Worm (Caenorhabditis elegans) whole organism, early embryonic: ENCODE results near the gene sox-4.

Source experiments
- B0310.2 ChIP-seq: sonication (generic microtip); optimal IDR thresholded peaks from 2 replicates; lab custom pipeline; 2016; ENCODE audit warnings: mild to moderate bottlenecking, missing genetic modification characterization, missing compliant biosample characterization
- F13C5.2 ChIP-seq: sonication (generic microtip); optimal IDR thresholded peaks from 2 replicates; lab custom pipeline; 2017; ENCODE audit warnings: mild to moderate bottlenecking, missing genetic modification characterization, inconsistent platforms, missing compliant biosample characterization
- aly-1 ChIP-seq: sonication (generic microtip); optimal IDR thresholded peaks from 2 replicates; lab custom pipeline; 2016; ENCODE audit warnings: missing genetic modification characterization, missing compliant biosample characterization
- ama-1 ChIP-seq: fragments of 150-350 bp; optimal IDR thresholded peaks from 2 replicates; lab custom pipeline; 2014
- ceh-13 ChIP-seq: fragments of 200-800 bp; sonication (Bioruptor generic); optimal IDR thresholded peaks from 2 replicates; lab custom pipeline; 2018; ENCODE audit warnings: mild to moderate bottlenecking, missing genetic modification characterization, missing compliant biosample characterization
- ceh-36 ChIP-seq: sonication (generic microtip); optimal IDR thresholded peaks from 2 replicates; lab custom pipeline; 2016; ENCODE audit warnings: missing genetic modification characterization, inconsistent platforms, missing compliant biosample characterization
- ets-7 ChIP-seq: sonication (generic microtip); optimal IDR thresholded peaks from 2 replicates; lab custom pipeline; 2016; ENCODE audit warnings: missing genotype, missing genetic modification characterization, missing compliant biosample characterization
- flt-1 ChIP-seq: fragments of 200-800 bp; sonication (Bioruptor generic); IDR thresholded peaks from 2 replicates; pipeline ENCODE4 v1.3.6; 2022; ENCODE audit warnings: missing genetic modification characterization, missing compliant biosample characterization
- hmbx-1 ChIP-seq: sonication (generic microtip); optimal IDR thresholded peaks from 2 replicates; lab custom pipeline; 2016; ENCODE audit warnings: mild to moderate bottlenecking, missing genetic modification characterization, missing compliant biosample characterization
- hmg-4 ChIP-seq: fragments of 200-800 bp; sonication (Bioruptor generic); optimal IDR thresholded peaks from 2 replicates; lab custom pipeline; 2018; ENCODE audit warnings: mild to moderate bottlenecking, missing genetic modification characterization, missing compliant biosample characterization
- hnd-1 ChIP-seq: sonication (generic microtip); optimal IDR thresholded peaks from 2 replicates; lab custom pipeline; 2016; ENCODE audit warnings: missing genetic modification characterization, missing compliant biosample characterization
- pes-1 ChIP-seq: fragments of 200-800 bp; sonication (Bioruptor generic); IDR thresholded peaks from 2 replicates; pipeline ENCODE4 v1.3.6; 2022; ENCODE audit warnings: missing genetic modification reagents, missing genetic modification characterization, missing compliant biosample characterization
- scrt-1 ChIP-seq: fragments of 200-800 bp; sonication (Bioruptor generic); IDR thresholded peaks from 2 replicates; pipeline ENCODE4 v1.3.6; 2022; ENCODE audit warnings: missing genetic modification characterization, missing compliant biosample characterization
- sea-1 ChIP-seq: fragments of 200-800 bp; sonication (Bioruptor generic); conservative IDR thresholded peaks from 2 replicates; pipeline ENCODE4 v1.3.6; 2022; ENCODE audit warnings: missing genetic modification characterization, missing compliant biosample characterization
- tbx-11 ChIP-seq: fragments of 200-800 bp; sonication (Bioruptor generic); IDR thresholded peaks from 2 replicates; pipeline ENCODE4 v1.3.6; 2022; ENCODE audit warnings: missing genetic modification characterization, missing compliant biosample characterization
- tbx-37 ChIP-seq: fragments of 200-800 bp; sonication (Bioruptor generic); conservative IDR thresholded peaks from 2 replicates; pipeline ENCODE4 v1.3.6; 2022; ENCODE audit warnings: missing genetic modification reagents, missing genetic modification characterization, missing compliant biosample characterization
- tra-4 ChIP-seq: sonication (generic microtip); optimal IDR thresholded peaks from 2 replicates; lab custom pipeline; 2017; ENCODE audit warnings: missing genetic modification characterization, missing compliant biosample characterization

The sox-4 gene

ce11 chrX:3535505-3535904 lies 26.7 kb upstream of the sox-4 start:
- no peak for TF ChIP-seq B0310.2
- TF ChIP-seq pes-1 (GFP tag; lab: Robert Waterston, UW) = no peak
- no peak for TF ChIP-seq hmg-4 (GFP tag; lab: Kevin White, UChicago)
- TF ChIP-seq ceh-13 (GFP tag; lab: Kevin White, UChicago) = no peak
- TF ChIP-seq F13C5.2 (tag; lab: Kevin White, UChicago) = no peak
- TF ChIP-seq ama-1 (lab: Kevin White, UChicago) = no peak
- TF ChIP-seq ceh-36 = no peak
- TF ChIP-seq ets-7 (tag; lab: Kevin White, UChicago) = no peak
- no peak for TF ChIP-seq tra-4 (tag; lab: Kevin White, UChicago)
- no peak for TF ChIP-seq tbx-11 (GFP tag; lab: Robert Waterston, UW)
- TF ChIP-seq tbx-37 = no peak
- no peak for TF ChIP-seq sea-1
- no peak for TF ChIP-seq hmbx-1 (tag; lab: Kevin White, UChicago)
- no peak for TF ChIP-seq flt-1
- no peak for TF ChIP-seq scrt-1 (GFP tag; lab: Robert Waterston, UW)
- TF ChIP-seq hnd-1 (tag; lab: Kevin White, UChicago) = no peak
- no peak for TF ChIP-seq aly-1 (tag; lab: Kevin White, UChicago)

- no peak for TF ChIP-seq flt-1
- no peak for TF ChIP-seq F13C5.2 (tag; lab: Kevin White, UChicago)
- no peak for TF ChIP-seq ets-7 (tag; lab: Kevin White, UChicago)
- TF ChIP-seq aly-1 (tag; lab: Kevin White, UChicago) = no peak
- no peak for TF ChIP-seq tra-4 (tag; lab: Kevin White, UChicago)
- no peak for TF ChIP-seq sea-1
- TF ChIP-seq ceh-13 (GFP tag; lab: Kevin White, UChicago) = no peak
- no peak for TF ChIP-seq ceh-36
- TF ChIP-seq tbx-37 = no peak
- no peak for TF ChIP-seq ama-1 (lab: Kevin White, UChicago)
- no peak for TF ChIP-seq hmg-4 (GFP tag; lab: Kevin White, UChicago)
- no peak for TF ChIP-seq hmbx-1 (tag; lab: Kevin White, UChicago)
- no peak for TF ChIP-seq hnd-1 (tag; lab: Kevin White, UChicago)
- no peak for TF ChIP-seq pes-1 (GFP tag; lab: Robert Waterston, UW)
- no peak for TF ChIP-seq B0310.2
- no peak for TF ChIP-seq tbx-11 (GFP tag; lab: Robert Waterston, UW)
These were observed 25.4 kb upstream of the sox-4 start for ce11 chrX:3534218-3534617.

- no peak for TF ChIP-seq ama-1 (lab: Kevin White, UChicago)
- TF ChIP-seq tra-4 (tag; lab: Kevin White, UChicago) = no peak
- no peak for TF ChIP-seq ceh-13 (GFP tag; lab: Kevin White, UChicago)
- no peak for TF ChIP-seq aly-1 (tag; lab: Kevin White, UChicago)
- no peak for TF ChIP-seq flt-1
- no peak for TF ChIP-seq F13C5.2 (tag; lab: Kevin White, UChicago)
- no peak for TF ChIP-seq pes-1 (GFP tag; lab: Robert Waterston, UW)
- no peak for TF ChIP-seq B0310.2
- no peak for TF ChIP-seq hmbx-1 (tag; lab: Kevin White, UChicago)
- TF ChIP-seq tbx-11 (GFP tag; lab: Robert Waterston, UW) = no peak
- TF ChIP-seq hnd-1 (tag; lab: Kevin White, UChicago) = no peak
- no peak for TF ChIP-seq ets-7 (tag; lab: Kevin White, UChicago)
- no peak for TF ChIP-seq tbx-37
- TF ChIP-seq hmg-4 (GFP tag; lab: Kevin White, UChicago) = no peak
These were observed 24.1 kb upstream of the sox-4 start, which contains the start of gene F56B6.6 for ce11 chrX:3532919-3533318. F56B6.6 (minus strand) TSS chrX:3533019.

ce11 chrX:3526712-3527111 lies 17.9 kb upstream of the sox-4 start:
- TF ChIP-seq pes-1 (GFP tag; lab: Robert Waterston, UW) (no peak), F13C5.2 (tag; lab: Kevin White, UChicago) (no peak), ceh-13 (GFP tag; lab: Kevin White, UChicago) (no peak), hnd-1 (tag; lab: Kevin White, UChicago) (no peak), flt-1 (no peak), hmg-4 (GFP tag; lab: Kevin White, UChicago) (no peak), ets-7 (tag; lab: Kevin White, UChicago) (no peak), ama-1 (lab: Kevin White, UChicago) (no peak), B0310.2 (no peak), sea-1 (no peak), scrt-1 (GFP tag; lab: Robert Waterston, UW) (no peak), tbx-11 (GFP tag; lab: Robert Waterston, UW) (no peak), ceh-36 (no peak), aly-1 (tag; lab: Kevin White, UChicago) (no peak), tbx-37 (no peak)

- TF ChIP-seq B0310.2 (no peak), hnd-1 (tag; lab: Kevin White, UChicago) (no peak), sea-1 (no peak), ets-7 (tag; lab: Kevin White, UChicago) (no peak), ceh-13 (GFP tag; lab: Kevin White, UChicago) (no peak), ama-1 (lab: Kevin White, UChicago) (no peak), tbx-37 (no peak)
These were observed 9.7 kb upstream of the sox-4 start, which contains the start of gene npr-16 for ce11 chrX:3518494-3518893. npr-16 (plus strand) TSS chrX:3518794.

ce11 chrX:3517141-3517540 lies 8.3 kb upstream of the sox-4 start:
- TF ChIP-seq ets-7 (tag; lab: Kevin White, UChicago) (no peak), sea-1 (no peak), B0310.2 (no peak), tbx-37 (no peak), hmg-4 (GFP tag; lab: Kevin White, UChicago) (no peak)

- TF ChIP-seq ets-7 (tag; lab: Kevin White, UChicago) = no peak
- TF ChIP-seq B0310.2 = no peak
These were observed 4.9 kb upstream of the sox-4 start for ce11 chrX:3513715-3514114.

- TF ChIP-seq sea-1 = no peak
- no peak for TF ChIP-seq pes-1 (GFP tag; lab: Robert Waterston, UW)
- no peak for TF ChIP-seq ceh-36
- TF ChIP-seq tra-4 (tag; lab: Kevin White, UChicago) = no peak
- no peak for TF ChIP-seq hmg-4 (GFP tag; lab: Kevin White, UChicago)
- TF ChIP-seq tbx-11 (GFP tag; lab: Robert Waterston, UW) = no peak
- TF ChIP-seq aly-1 (tag; lab: Kevin White, UChicago) = no peak
These were observed 1.6 kb downstream of the sox-4 start for ce11 chrX:3507214-3507613.
